Fruit fly (Drosophila melanogaster): Measurements from ENCODE around the gene Taf12.

Gene Taf12

dm6 chr3R:11678016-11678415 is 1.5 kb downstream of the Taf12 start, which contains the start of gene CG18476 (continued):
- TF ChIP-seq Poxn (GFP tag; IDR thresholded peaks at IDR 0.05) (peak; percentile 71), Hr39 (optimal IDR thresholded peaks at IDR 0.05) (no peak), CG12659 (GFP tag; optimal IDR thresholded peaks at IDR 0.05) (peak; percentile 94), Dfd (GFP tag; optimal IDR thresholded peaks at IDR 0.05) (no peak), Stat92E (GFP tag; optimal IDR thresholded peaks at IDR 0.05) (peak in 1 of 3 experiments; percentile 50), yki (optimal IDR thresholded peaks at IDR 0.05) (no peak), cwo (GFP tag; optimal IDR thresholded peaks at IDR 0.05) (peak; percentile 79), CG14050 (GFP tag; IDR thresholded peaks at IDR 0.05) (peak; percentile 86), CG12236 (GFP tag; optimal IDR thresholded peaks at IDR 0.05) (peak; percentile 45), ap (GFP tag; IDR thresholded peaks at IDR 0.05) (peak; percentile 83), CG43689 (GFP tag; IDR thresholded peaks at IDR 0.05) (peak; percentile 66; the same call in 1 of the 2 replicates), sens (GFP tag) (peak; percentile 96), ERR (GFP tag; optimal IDR thresholded peaks at IDR 0.05) (peak; percentile 43), mirr (GFP tag; optimal IDR thresholded peaks at IDR 0.05) (peak; percentile 60), CG17328 (GFP tag; IDR thresholded peaks at IDR 0.05) (peak; percentile 93), CG7963 (GFP tag; IDR thresholded peaks at IDR 0.05; ENCODE audit: partially characterized antibody) (no peak), Sox102F (GFP tag; optimal IDR thresholded peaks at IDR 0.05) (peak; percentile 94), CG6791 (GFP tag; IDR thresholded peaks at IDR 0.05; ENCODE audit: partially characterized antibody) (no peak), CG1529 (GFP tag; optimal IDR thresholded peaks at IDR 0.05) (peak; percentile 75), Spps (tag; optimal IDR thresholded peaks at IDR 0.05) (peak; percentile 88), CG4820 (GFP tag; optimal IDR thresholded peaks at IDR 0.05) (peak; percentile 90), CG17385 (GFP tag; optimal IDR thresholded peaks at IDR 0.05) (peak; percentile 84), Ets65A (GFP tag) (peak; percentile 90), CG1602 (GFP tag; optimal IDR thresholded peaks at IDR 0.05) (peak; percentile 85), CG10321 (GFP tag; IDR thresholded peaks at IDR 0.05) (peak; percentile 73), CG12391 (tag; optimal IDR thresholded peaks at IDR 0.05) (peak; percentile 96), phol (tag; optimal IDR thresholded peaks at IDR 0.05) (peak; percentile 96), CG9817 (tag; optimal IDR thresholded peaks at IDR 0.05) (peak; percentile 92), CG17802 (tag; optimal IDR thresholded peaks at IDR 0.05) (peak; percentile 79), CG17186 (GFP tag; optimal IDR thresholded peaks at IDR 0.05) (peak; percentile 48), lmd (GFP tag; IDR thresholded peaks at IDR 0.05) (peak; percentile 96), Dbx (GFP tag; IDR thresholded peaks at IDR 0.05) (peak; percentile 91), CG6254 (GFP tag; optimal IDR thresholded peaks at IDR 0.05) (peak; percentile 84), ttk (GFP tag; IDR thresholded peaks at IDR 0.05) (peak; percentile 91), nerfin-2 (GFP tag; IDR thresholded peaks at IDR 0.05; ENCODE audit: partially characterized antibody) (no peak), CG10366 (GFP tag; IDR thresholded peaks at IDR 0.05) (peak; percentile 93), rib (GFP tag; IDR thresholded peaks at IDR 0.05) (peak; percentile 83), CG6683 (GFP tag; optimal IDR thresholded peaks at IDR 0.05) (peak; percentile 73), gsb (GFP tag; IDR thresholded peaks at IDR 0.05) (peak; percentile 73), z (GFP tag; IDR thresholded peaks at IDR 0.05) (no peak), CG3281 (GFP tag; optimal IDR thresholded peaks at IDR 0.05) (peak; percentile 91), Neu2 (GFP tag; optimal IDR thresholded peaks at IDR 0.05; ENCODE audit: borderline replicate concordance) (no peak), Max (GFP tag; optimal IDR thresholded peaks at IDR 0.05) (peak; percentile 81), Oaz (GFP tag; IDR thresholded peaks at IDR 0.05) (peak; percentile 87), CG18476 (GFP tag; optimal IDR thresholded peaks at IDR 0.05) (peak; percentile 95), bcd (GFP tag; optimal IDR thresholded peaks at IDR 0.05) (peak; percentile 90), eve (GFP tag; optimal IDR thresholded peaks at IDR 0.05) (no peak), gce (GFP tag; IDR thresholded peaks at IDR 0.05) (peak; percentile 85), h (optimal IDR thresholded peaks at IDR 0.05) (no peak), CG30431 (GFP tag; optimal IDR thresholded peaks at IDR 0.05) (peak; percentile 57), croc (GFP tag; conservative IDR thresholded peaks at IDR 0.05) (peak; percentile 92), sisA (GFP tag; IDR thresholded peaks at IDR 0.05) (peak; percentile 89)

Data from whole organism, embryonic.